Fruit fly (Drosophila melanogaster): ENCODE measurements around the gene Dpck.

Gene Dpck

DNA sequence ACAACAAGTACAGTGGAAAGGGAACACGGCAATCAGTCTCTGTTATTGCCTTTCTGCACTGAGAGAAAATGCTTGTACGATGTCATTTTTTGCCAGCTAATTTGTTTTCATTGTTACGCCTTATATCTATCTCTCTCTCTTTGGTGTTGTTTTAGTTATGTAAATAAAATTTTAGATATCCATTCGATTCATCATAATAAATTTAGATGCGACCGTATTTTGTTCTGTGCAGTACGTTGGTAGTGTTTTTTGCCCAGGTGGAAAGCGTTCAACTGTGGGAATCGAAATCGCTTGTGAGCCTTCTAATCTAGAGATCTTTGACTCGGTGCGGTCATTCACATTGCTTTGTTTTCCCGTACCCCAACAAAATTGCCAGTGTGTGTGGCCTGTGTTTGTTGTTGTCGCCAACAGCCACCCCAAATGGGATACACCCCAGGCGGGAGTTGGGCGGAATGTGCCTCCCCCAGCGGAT, 6.2 kb upstream of the Dpck start (continued):
- peak; percentile 97 for TF ChIP-seq CG18599 (GFP tag; optimal IDR thresholded peaks at IDR 0.05)
- TF ChIP-seq CG16779 (GFP tag; IDR thresholded peaks at IDR 0.05), result no peak
- TF ChIP-seq wor (GFP tag; IDR thresholded peaks at IDR 0.05), result no peak
- no peak for TF ChIP-seq CG32532 (GFP tag; IDR thresholded peaks at IDR 0.05)
- peak; percentile 82 for TF ChIP-seq CG15696 (tag; optimal IDR thresholded peaks at IDR 0.05)
- peak; percentile 93 for TF ChIP-seq grn (GFP tag; optimal IDR thresholded peaks at IDR 0.05)
- no peak for TF ChIP-seq gt (GFP tag; IDR thresholded peaks at IDR 0.05)
- TF ChIP-seq CTCF (GFP tag; optimal IDR thresholded peaks at IDR 0.05), result peak; percentile 64
- no peak for TF ChIP-seq Dbx (GFP tag; IDR thresholded peaks at IDR 0.05)
- no peak for TF ChIP-seq bowl (GFP tag; IDR thresholded peaks at IDR 0.05)
- TF ChIP-seq Sox102F (GFP tag; optimal IDR thresholded peaks at IDR 0.05), result peak; percentile 91
- no peak for TF ChIP-seq CG32772 (GFP tag; IDR thresholded peaks at IDR 0.05)
- TF ChIP-seq Mad (GFP tag; optimal IDR thresholded peaks at IDR 0.05), result peak; percentile 86
- no peak for TF ChIP-seq tna (GFP tag; IDR thresholded peaks at IDR 0.05; ENCODE audit: partially characterized antibody)
- TF ChIP-seq Dp (GFP tag; optimal IDR thresholded peaks at IDR 0.05), result no peak
- TF ChIP-seq zf30C (GFP tag; optimal IDR thresholded peaks at IDR 0.05), result peak; percentile 94
- peak; percentile 83 for TF ChIP-seq gsb-n (tag; optimal IDR thresholded peaks at IDR 0.05)
- peak; percentile 85 for TF ChIP-seq CG8944 (GFP tag; optimal IDR thresholded peaks at IDR 0.05)
- TF ChIP-seq jigr1 (GFP tag; IDR thresholded peaks at IDR 0.05), result no peak
- TF ChIP-seq CG17802 (tag; optimal IDR thresholded peaks at IDR 0.05), result peak; percentile 62
- peak; percentile 90 for TF ChIP-seq zen (tag; optimal IDR thresholded peaks at IDR 0.05)
- TF ChIP-seq nom (GFP tag; optimal IDR thresholded peaks at IDR 0.05), result peak; percentile 83
- peak; percentile 88 for TF ChIP-seq CG12744 (GFP tag; optimal IDR thresholded peaks at IDR 0.05)
- peak; percentile 52 for TF ChIP-seq TFAM (GFP tag; optimal IDR thresholded peaks at IDR 0.05)
- no peak for TF ChIP-seq vnd (GFP tag; IDR thresholded peaks at IDR 0.05; ENCODE audit: partially characterized antibody)
- peak; percentile 19 for TF ChIP-seq Sry-β (GFP tag; optimal IDR thresholded peaks at IDR 0.05)
- peak; percentile 90 for TF ChIP-seq PHDP (tag; optimal IDR thresholded peaks at IDR 0.05)
- peak; percentile 77 for TF ChIP-seq CG12942 (GFP tag; optimal IDR thresholded peaks at IDR 0.05)
- no peak for TF ChIP-seq CG10366 (GFP tag; IDR thresholded peaks at IDR 0.05)
- TF ChIP-seq YL-1 (GFP tag; optimal IDR thresholded peaks at IDR 0.05), result no peak
- no peak for TF ChIP-seq Xrp1 (GFP tag; IDR thresholded peaks at IDR 0.05)
- TF ChIP-seq CG4820 (GFP tag; optimal IDR thresholded peaks at IDR 0.05), result peak; percentile 88
- TF ChIP-seq Lpt (GFP tag; optimal IDR thresholded peaks at IDR 0.05), result no peak
- peak; percentile 89 for TF ChIP-seq Sox100B (GFP tag; optimal IDR thresholded peaks at IDR 0.05)
- no peak for TF ChIP-seq HLHmδ (GFP tag; optimal IDR thresholded peaks at IDR 0.05)
- TF ChIP-seq run (tag; optimal IDR thresholded peaks at IDR 0.05), result peak; percentile 70
- no peak for TF ChIP-seq slbo (GFP tag; IDR thresholded peaks at IDR 0.05)
- TF ChIP-seq gce (GFP tag; IDR thresholded peaks at IDR 0.05), result no peak
- TF ChIP-seq lilli (GFP tag; optimal IDR thresholded peaks at IDR 0.05), result peak; percentile 94
- TF ChIP-seq CG4730 (GFP tag; IDR thresholded peaks at IDR 0.05), result no peak
- TF ChIP-seq Blimp-1 (GFP tag; optimal IDR thresholded peaks at IDR 0.05), result peak; percentile 88
- TF ChIP-seq CG6791 (GFP tag; IDR thresholded peaks at IDR 0.05; ENCODE audit: partially characterized antibody), result no peak
- TF ChIP-seq sob (GFP tag; IDR thresholded peaks at IDR 0.05), result no peak
- peak; percentile 83 for TF ChIP-seq CG9876 (GFP tag; optimal IDR thresholded peaks at IDR 0.05)
- TF ChIP-seq Hey (tag; optimal IDR thresholded peaks at IDR 0.05), result peak; percentile 31
- TF ChIP-seq Kr (GFP tag; optimal IDR thresholded peaks at IDR 0.05), result no peak
- peak; percentile 66 for TF ChIP-seq CG7271 (tag; optimal IDR thresholded peaks at IDR 0.05)
- peak; percentile 89 for TF ChIP-seq NK7.1 (GFP tag; optimal IDR thresholded peaks at IDR 0.05)
- TF ChIP-seq CoRest (tag; optimal IDR thresholded peaks at IDR 0.05), result peak; percentile 87
- peak; percentile 84 for TF ChIP-seq CG12659 (GFP tag; optimal IDR thresholded peaks at IDR 0.05)
- peak; percentile 77 for TF ChIP-seq croc (GFP tag; conservative IDR thresholded peaks at IDR 0.05)
- no peak for TF ChIP-seq zfh1 (GFP tag; IDR thresholded peaks at IDR 0.05)

All from whole organism, embryonic.